Fruit fly (Drosophila melanogaster): ENCODE data around the gene Npl4.

The Npl4 gene

DNA sequence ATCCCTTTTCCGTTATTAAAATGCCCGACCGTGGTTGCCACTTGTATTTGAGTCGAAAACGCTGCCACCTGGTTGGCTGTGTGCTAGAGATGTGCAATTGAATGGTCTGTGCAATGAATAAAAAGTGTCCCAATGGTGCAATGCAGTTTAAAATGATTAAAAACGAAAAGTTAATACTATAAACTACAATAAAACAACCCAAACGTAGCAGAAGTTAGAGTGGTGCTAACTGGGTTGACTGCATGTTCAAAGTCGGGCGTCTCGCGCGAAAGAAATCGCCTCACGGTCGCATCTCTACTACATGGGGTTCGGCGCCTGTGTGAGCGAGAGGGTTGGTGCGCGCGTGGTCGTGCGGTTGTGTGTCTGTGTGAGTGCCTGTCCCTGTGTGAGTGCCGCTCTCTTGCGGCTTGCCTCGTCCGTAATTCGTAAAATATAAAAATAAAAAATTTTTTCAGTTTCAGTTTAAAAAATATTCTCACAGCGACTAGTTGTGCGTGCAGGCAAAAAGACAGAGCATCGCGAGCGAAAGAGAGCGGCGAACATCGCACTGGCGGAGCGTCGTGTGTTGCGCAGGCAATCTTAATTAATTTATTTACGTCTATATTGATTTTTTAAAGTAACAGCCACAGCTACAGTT lies 22.5 kb upstream of the Npl4 start (continued):
- peak; percentile 91 for TF ChIP-seq CG7372 (GFP tag; IDR thresholded peaks at IDR 0.05)
- TF ChIP-seq sd (tag; optimal IDR thresholded peaks at IDR 0.05), result peak; percentile 77
- TF ChIP-seq CG12219 (GFP tag; optimal IDR thresholded peaks at IDR 0.05), result peak; percentile 84
- peak; percentile 95 for TF ChIP-seq lab (GFP tag; optimal IDR thresholded peaks at IDR 0.05)
- peak; percentile 96 to 97 for TF ChIP-seq dpn (GFP tag; optimal IDR thresholded peaks at IDR 0.05)
- TF ChIP-seq CG11696 (GFP tag; IDR thresholded peaks at IDR 0.05), result no peak
- TF ChIP-seq tin (GFP tag; optimal IDR thresholded peaks at IDR 0.05), result peak; percentile 96
- TF ChIP-seq gsb (GFP tag; IDR thresholded peaks at IDR 0.05), result peak; percentile 62; the same call in 1 of the 2 replicates
- TF ChIP-seq CG14710 (tag; optimal IDR thresholded peaks at IDR 0.05), result peak; percentile 96
- TF ChIP-seq Xbp1 (GFP tag; optimal IDR thresholded peaks at IDR 0.05), result peak; percentile 96
- TF ChIP-seq CG14667 (GFP tag; IDR thresholded peaks at IDR 0.05), result peak; percentile 91
- no peak for TF ChIP-seq Lpt (GFP tag; optimal IDR thresholded peaks at IDR 0.05)
- TF ChIP-seq CG8388 (GFP tag; optimal IDR thresholded peaks at IDR 0.05), result peak; percentile 83
- peak; percentile 95 for TF ChIP-seq CG4404 (GFP tag; IDR thresholded peaks at IDR 0.05)
- TF ChIP-seq kni (GFP tag; optimal IDR thresholded peaks at IDR 0.05), result peak; percentile 92
- TF ChIP-seq CG33557 (GFP tag; optimal IDR thresholded peaks at IDR 0.05), result peak; percentile 89
- peak; percentile 90 for TF ChIP-seq CG1233 (GFP tag; optimal IDR thresholded peaks at IDR 0.05)
- peak; percentile 86 for TF ChIP-seq CG14860 (GFP tag; IDR thresholded peaks at IDR 0.05; ENCODE audit: partially characterized antibody)
- no peak for TF ChIP-seq br (optimal IDR thresholded peaks at IDR 0.05)
- peak; percentile 81 for TF ChIP-seq NFAT (GFP tag; IDR thresholded peaks at IDR 0.05)
- peak; percentile 81 for TF ChIP-seq croc (GFP tag; conservative IDR thresholded peaks at IDR 0.05)
- peak; percentile 95 for TF ChIP-seq ewg (GFP tag; optimal IDR thresholded peaks at IDR 0.05)
- TF ChIP-seq stwl (tag; optimal IDR thresholded peaks at IDR 0.05), result peak; percentile 81
- TF ChIP-seq sisA (GFP tag; IDR thresholded peaks at IDR 0.05), result peak; percentile 94
- TF ChIP-seq CG17568 (GFP tag; optimal IDR thresholded peaks at IDR 0.05), result peak; percentile 71
- TF ChIP-seq slou (GFP tag; optimal IDR thresholded peaks at IDR 0.05), result peak; percentile 92
- peak; percentile 77 for TF ChIP-seq CG5180 (GFP tag; optimal IDR thresholded peaks at IDR 0.05)
- peak; percentile 45 for TF ChIP-seq pfk (GFP tag; optimal IDR thresholded peaks at IDR 0.05)
- TF ChIP-seq pan (optimal IDR thresholded peaks at IDR 0.05), result no peak
- TF ChIP-seq pan (GFP tag; optimal IDR thresholded peaks at IDR 0.05 in 1 of 2, IDR thresholded peaks at IDR 0.05 in 1 of 2), result peak in 1 of 2 experiments; percentile 88
- peak; percentile 91 for TF ChIP-seq ken (GFP tag; IDR thresholded peaks at IDR 0.05)
- peak; percentile 96 for TF ChIP-seq fu2 (GFP tag; optimal IDR thresholded peaks at IDR 0.05)
- peak; percentile 90 for TF ChIP-seq CG11723 (GFP tag; optimal IDR thresholded peaks at IDR 0.05)
- TF ChIP-seq ERR (GFP tag; optimal IDR thresholded peaks at IDR 0.05), result peak; percentile 93
- peak; percentile 92 for TF ChIP-seq CG17361 (GFP tag; IDR thresholded peaks at IDR 0.05)
- peak; percentile 63 for TF ChIP-seq cas (GFP tag; IDR thresholded peaks at IDR 0.05)
- peak; percentile 95 for TF ChIP-seq CG1603 (tag; optimal IDR thresholded peaks at IDR 0.05)
- peak; percentile 82 for TF ChIP-seq fd96Cb (tag; optimal IDR thresholded peaks at IDR 0.05)
- TF ChIP-seq CG2875 (GFP tag; optimal IDR thresholded peaks at IDR 0.05), result peak; percentile 79
- peak; percentile 87 for TF ChIP-seq CG10462 (GFP tag; optimal IDR thresholded peaks at IDR 0.05)
- peak; percentile 84 for TF ChIP-seq ssp (GFP tag; IDR thresholded peaks at IDR 0.05)
- TF ChIP-seq lola (GFP tag; optimal IDR thresholded peaks at IDR 0.05), result peak in 2 of 3 experiments; percentile 50 to 92
- peak; percentile 96 for TF ChIP-seq sna (GFP tag; IDR thresholded peaks at IDR 0.05; ENCODE audit: partially characterized antibody)
- TF ChIP-seq gsb-n (tag; optimal IDR thresholded peaks at IDR 0.05), result peak; percentile 86
- TF ChIP-seq CG7987 (GFP tag; optimal IDR thresholded peaks at IDR 0.05), result peak; percentile 94
- peak; percentile 96 for TF ChIP-seq dm (GFP tag; optimal IDR thresholded peaks at IDR 0.05)
- peak; percentile 83 for TF ChIP-seq psq (GFP tag; optimal IDR thresholded peaks at IDR 0.05)
- TF ChIP-seq ato (GFP tag; IDR thresholded peaks at IDR 0.05; ENCODE audit: partially characterized antibody), result 0 out of 2 replicates have a peak, but pooled peaks have one; percentile 35
- peak; percentile 93 for TF ChIP-seq CG16813 (GFP tag; IDR thresholded peaks at IDR 0.05; ENCODE audit: partially characterized antibody)
